Fruit fly (Drosophila melanogaster): ENCODE results near the gene Myb.

DNA sequence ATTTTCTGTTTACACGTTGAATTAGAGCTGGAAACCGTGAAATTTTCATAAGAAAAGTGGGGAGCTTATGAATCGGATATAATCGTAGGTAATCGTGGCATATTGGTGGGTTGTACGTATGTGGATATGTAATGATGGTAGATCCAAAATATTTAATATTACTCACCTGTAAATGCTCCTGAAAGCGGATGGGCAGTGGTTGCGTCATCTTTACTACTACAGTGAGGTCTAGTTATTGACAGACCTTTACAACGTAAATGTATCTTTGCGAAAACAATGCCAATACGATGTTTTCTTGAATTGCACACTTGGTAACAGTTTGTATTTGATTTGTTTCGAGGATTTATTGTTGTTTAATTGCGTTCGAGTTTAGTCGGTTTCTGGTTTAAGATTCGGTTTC, 23.7 kb downstream of the Myb start:
- TF ChIP-seq tai (GFP tag; optimal IDR thresholded peaks at IDR 0.05) (no peak), foxo (GFP tag; optimal IDR thresholded peaks at IDR 0.05) (no peak), pan (optimal IDR thresholded peaks at IDR 0.05) (no peak), h (GFP tag; optimal IDR thresholded peaks at IDR 0.05) (no peak)

Measured in whole organism, wandering third instar larva.